Fruit fly (Drosophila melanogaster): Measurements from ENCODE around the gene Or85f.
A peak's percentile ranks its signal among the peaks of the same experiment; 100 is the strongest.

The Or85f gene

dm6 chr3R:9436358-9436972, 38.5 kb downstream of the Or85f start (continued):
- TF ChIP-seq bsh (GFP tag; optimal IDR thresholded peaks at IDR 0.05) (no peak), chinmo (GFP tag; IDR thresholded peaks at IDR 0.05; ENCODE audit: partially characterized antibody) (peak; percentile 99), Bgb (GFP tag; IDR thresholded peaks at IDR 0.05; ENCODE audit: partially characterized antibody) (peak; percentile 14; the same call in 1 of the 2 replicates), Asciz (GFP tag; optimal IDR thresholded peaks at IDR 0.05) (no peak), sna (GFP tag; IDR thresholded peaks at IDR 0.05; ENCODE audit: partially characterized antibody) (peak; percentile 49; the same call in 1 of the 2 replicates), Usf (GFP tag; optimal IDR thresholded peaks at IDR 0.05) (no peak), CG13287 (GFP tag; IDR thresholded peaks at IDR 0.05; ENCODE audit: partially characterized antibody) (peak; percentile 53; the same call in 1 of the 2 replicates), CG5245 (GFP tag; optimal IDR thresholded peaks at IDR 0.05) (no peak), org-1 (GFP tag; optimal IDR thresholded peaks at IDR 0.05) (peak; percentile 35), CG3281 (GFP tag; optimal IDR thresholded peaks at IDR 0.05) (no peak), CG8290 (GFP tag; optimal IDR thresholded peaks at IDR 0.05) (no peak), CG8290 (tag; optimal IDR thresholded peaks at IDR 0.05) (peak in 1 of 2 experiments; percentile 15), hth (optimal IDR thresholded peaks at IDR 0.05) (no peak), z (GFP tag; IDR thresholded peaks at IDR 0.05) (peak; percentile 87), CG18011 (GFP tag; optimal IDR thresholded peaks at IDR 0.05) (no peak), Mrtf (GFP tag; IDR thresholded peaks at IDR 0.05) (no peak), CHES-1-like (GFP tag; optimal IDR thresholded peaks at IDR 0.05) (peak; percentile 4), yki (optimal IDR thresholded peaks at IDR 0.05) (peak; percentile 24), NFAT (GFP tag; IDR thresholded peaks at IDR 0.05) (peak; percentile 12; the same call in 1 of the 2 replicates), CG11695 (GFP tag; IDR thresholded peaks at IDR 0.05) (0 out of 3 replicates have a peak, but pooled peaks have one; percentile 12), kni (GFP tag; optimal IDR thresholded peaks at IDR 0.05) (peak; percentile 56), HLH54F (GFP tag; optimal IDR thresholded peaks at IDR 0.05) (no peak), Bdp1 (GFP tag; optimal IDR thresholded peaks at IDR 0.05) (no peak), Mad (GFP tag; optimal IDR thresholded peaks at IDR 0.05) (no peak), ara (GFP tag; IDR thresholded peaks at IDR 0.05) (no peak), seq (GFP tag; IDR thresholded peaks at IDR 0.05) (0 out of 2 replicates have a peak, but pooled peaks have one; percentile 13), nmo (GFP tag; optimal IDR thresholded peaks at IDR 0.05) (no peak), Meics (GFP tag; optimal IDR thresholded peaks at IDR 0.05) (no peak), ems (GFP tag; optimal IDR thresholded peaks at IDR 0.05) (no peak), YL-1 (GFP tag; optimal IDR thresholded peaks at IDR 0.05) (no peak), vvl (GFP tag; IDR thresholded peaks at IDR 0.05) (peak; percentile 49), lab (GFP tag; optimal IDR thresholded peaks at IDR 0.05) (peak; percentile 16), Kr (GFP tag; optimal IDR thresholded peaks at IDR 0.05) (no peak)

DNA sequence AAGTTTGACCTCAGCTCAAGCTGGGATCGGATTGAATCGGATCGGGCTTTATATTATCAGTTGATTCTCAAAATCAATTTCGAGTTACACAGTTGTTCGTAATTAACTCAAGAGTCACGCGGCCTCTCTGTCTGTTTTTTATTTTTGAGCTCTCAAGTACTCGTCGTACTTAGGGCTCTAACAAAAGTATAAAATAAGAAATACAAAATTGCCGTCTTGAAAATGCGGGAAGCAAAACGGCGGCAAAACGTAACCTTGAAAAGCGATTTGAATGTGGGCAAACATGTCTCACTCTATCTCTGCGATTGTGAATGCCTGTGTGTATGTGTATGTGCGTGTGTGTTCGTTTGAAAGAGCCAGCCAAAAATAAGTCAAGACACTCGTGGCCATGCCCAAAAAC, 39.6 kb downstream of the Or85f start:
- TF ChIP-seq sob (GFP tag; IDR thresholded peaks at IDR 0.05) (0 out of 2 replicates have a peak, but pooled peaks have one; percentile 19), Trl (optimal IDR thresholded peaks at IDR 0.05) (peak in 1 of 2 experiments; percentile 25), Trl (GFP tag; optimal IDR thresholded peaks at IDR 0.05) (no peak), CG16815 (GFP tag; optimal IDR thresholded peaks at IDR 0.05) (no peak), CG10431 (GFP tag; optimal IDR thresholded peaks at IDR 0.05) (no peak), CG4424 (GFP tag; optimal IDR thresholded peaks at IDR 0.05) (no peak), z (GFP tag; IDR thresholded peaks at IDR 0.05) (peak; percentile 51; the same call in 1 of the 3 replicates), CG10543 (GFP tag; optimal IDR thresholded peaks at IDR 0.05) (peak; percentile 52), cg (GFP tag; optimal IDR thresholded peaks at IDR 0.05) (peak; percentile 57), usp (GFP tag; optimal IDR thresholded peaks at IDR 0.05) (no peak), shn (GFP tag; optimal IDR thresholded peaks at IDR 0.05) (no peak), CG5180 (GFP tag; optimal IDR thresholded peaks at IDR 0.05) (no peak), Hr78 (GFP tag; optimal IDR thresholded peaks at IDR 0.05) (peak in 1 of 2 experiments; percentile 24), CG34376 (GFP tag; optimal IDR thresholded peaks at IDR 0.05) (peak; percentile 75), CG6813 (GFP tag; optimal IDR thresholded peaks at IDR 0.05) (no peak), trh (GFP tag; optimal IDR thresholded peaks at IDR 0.05) (no peak), MTF-1 (GFP tag; optimal IDR thresholded peaks at IDR 0.05; ENCODE audit: borderline replicate concordance) (no peak), CG6272 (GFP tag; IDR thresholded peaks at IDR 0.05) (no peak), her (GFP tag; optimal IDR thresholded peaks at IDR 0.05) (no peak), dm (GFP tag; optimal IDR thresholded peaks at IDR 0.05) (no peak)
